Worm (Caenorhabditis elegans) whole organism, L3 larva: ENCODE results near the gene srbc-75.

Experiments
- R02D3.7 ChIP-seq: fragments of 150-350 bp; optimal IDR thresholded peaks from 2 replicates; lab custom pipeline; 2014; ENCODE audit warnings: missing biosample characterization, missing genetic modification characterization
- ZK546.5 ChIP-seq: sonication (generic microtip); optimal IDR thresholded peaks from 2 replicates; lab custom pipeline; 2017; ENCODE audit warnings: missing biosample characterization, missing genetic modification characterization
- ama-1 ChIP-seq: fragments of 150-350 bp; optimal IDR thresholded peaks from 2 replicates; lab custom pipeline; 2018
- ceh-16 ChIP-seq: sonication (generic microtip); optimal IDR thresholded peaks from 2 replicates; lab custom pipeline; 2017; ENCODE audit warnings: missing biosample characterization, missing genetic modification characterization
- ceh-9 ChIP-seq: sonication (generic microtip); optimal IDR thresholded peaks from 2 replicates; lab custom pipeline; 2018; ENCODE audit warnings: missing biosample characterization, missing genetic modification characterization
- daf-12 ChIP-seq: fragments of 150-350 bp; optimal IDR thresholded peaks from 2 replicates; lab custom pipeline; 2014; ENCODE audit warnings: missing biosample characterization, missing genetic modification reagents, missing genetic modification characterization
- egl-27 ChIP-seq: sonication (generic microtip); optimal IDR thresholded peaks from 4 replicates; lab custom pipeline; 2017; ENCODE audit warnings: missing biosample characterization, missing genetic modification reagents, missing genetic modification characterization
- egl-5 ChIP-seq: fragments of 150-350 bp; optimal IDR thresholded peaks from 2 replicates; lab custom pipeline; 2017; ENCODE audit warnings: missing biosample characterization, missing genetic modification reagents, missing genetic modification characterization, inconsistent platforms
- elt-1 ChIP-seq: fragments of 150-350 bp; optimal IDR thresholded peaks from 2 replicates; lab custom pipeline; 2014; ENCODE audit warnings: missing biosample characterization, missing genetic modification characterization
- elt-2 ChIP-seq: sonication (generic microtip); optimal IDR thresholded peaks from 2 replicates; lab custom pipeline; 2016; ENCODE audit warnings: missing genetic modification reagents, mild to moderate bottlenecking, missing genetic modification characterization, missing compliant biosample characterization
- elt-3 ChIP-seq, 3 experiments: fragments of 150-350 bp in 1 of 3; sonication (generic microtip) in 2 of 3; optimal IDR thresholded peaks; 2 replicates in 2 of 3; 4 replicates in 1 of 3; lab custom pipeline; 2014 to 2017; ENCODE audit warnings: missing biosample characterization in 3 of 3, missing genetic modification characterization in 3 of 3
- eor-1 ChIP-seq, 2 experiments: fragments of 150-350 bp; optimal IDR thresholded peaks; 2 replicates each; lab custom pipeline; 2014 to 2018; ENCODE audit warnings: missing biosample characterization in 2 of 2, missing genetic modification characterization in 2 of 2
- fkh-10 ChIP-seq: sonication (generic microtip); optimal IDR thresholded peaks from 2 replicates; lab custom pipeline; 2017; ENCODE audit warnings: missing biosample characterization, missing genetic modification reagents, missing genetic modification characterization
- fkh-2 ChIP-seq: fragments of 150-350 bp; optimal IDR thresholded peaks from 2 replicates; lab custom pipeline; 2014; ENCODE audit warnings: missing biosample characterization, missing genetic modification reagents, missing genetic modification characterization
- hmg-11 ChIP-seq: sonication (generic microtip); optimal IDR thresholded peaks from 2 replicates; lab custom pipeline; 2016; ENCODE audit warnings: missing genetic modification characterization, missing compliant biosample characterization
- jun-1 ChIP-seq: fragments of 150-350 bp; optimal IDR thresholded peaks from 2 replicates; lab custom pipeline; 2014; ENCODE audit warnings: missing biosample characterization, missing genetic modification reagents, missing genetic modification characterization
- lin-15B ChIP-seq: fragments of 150-350 bp; optimal IDR thresholded peaks from 2 replicates; lab custom pipeline; 2014; ENCODE audit warnings: missing biosample characterization, missing genetic modification characterization
- lin-39 ChIP-seq: fragments of 150-350 bp; optimal IDR thresholded peaks from 2 replicates; lab custom pipeline; 2018; ENCODE audit warnings: missing biosample characterization, missing genetic modification reagents, missing genetic modification characterization
- lsy-12 ChIP-seq: sonication (generic microtip); optimal IDR thresholded peaks from 2 replicates; lab custom pipeline; 2016; ENCODE audit warnings: mild to moderate bottlenecking, missing genetic modification characterization, missing compliant biosample characterization
- mdl-1 ChIP-seq: fragments of 150-350 bp; optimal IDR thresholded peaks from 2 replicates; lab custom pipeline; 2014; ENCODE audit warnings: missing biosample characterization, missing genetic modification characterization
- nhr-11 ChIP-seq: fragments of 150-350 bp; optimal IDR thresholded peaks from 2 replicates; lab custom pipeline; 2014; ENCODE audit warnings: missing biosample characterization, missing genetic modification characterization
- nhr-12 ChIP-seq: fragments of 150-350 bp; optimal IDR thresholded peaks from 2 replicates; lab custom pipeline; 2014; ENCODE audit warnings: missing biosample characterization, missing genetic modification characterization
- nhr-23 ChIP-seq: fragments of 150-350 bp; optimal IDR thresholded peaks from 2 replicates; lab custom pipeline; 2014; ENCODE audit warnings: missing biosample characterization, missing genetic modification reagents, missing genetic modification characterization
- nhr-25 ChIP-seq: sonication (generic microtip); optimal IDR thresholded peaks from 2 replicates; lab custom pipeline; 2017; ENCODE audit warnings: missing biosample characterization, missing genetic modification characterization
- nhr-28 ChIP-seq: fragments of 150-350 bp; optimal IDR thresholded peaks from 2 replicates; lab custom pipeline; 2014; ENCODE audit warnings: missing biosample characterization, missing genetic modification characterization
- nhr-43 ChIP-seq: sonication (generic microtip); optimal IDR thresholded peaks from 2 replicates; lab custom pipeline; 2016; ENCODE audit warnings: mild to moderate bottlenecking, missing genetic modification characterization, missing compliant biosample characterization; ENCODE audit not compliant: poor library complexity, severe bottlenecking
- nhr-67 ChIP-seq: fragments of 150-350 bp; optimal IDR thresholded peaks from 2 replicates; lab custom pipeline; 2014; ENCODE audit warnings: missing biosample characterization, missing genetic modification characterization
- nhr-76 ChIP-seq: fragments of 150-350 bp; sonication (generic microtip); optimal IDR thresholded peaks from 5 replicates; lab custom pipeline; 2014; ENCODE audit warnings: missing biosample characterization, missing genetic modification characterization
- nhr-77 ChIP-seq: fragments of 150-350 bp; optimal IDR thresholded peaks from 2 replicates; lab custom pipeline; 2014; ENCODE audit warnings: missing biosample characterization, missing genetic modification characterization
- pha-4 ChIP-seq: fragments of 150-350 bp; optimal IDR thresholded peaks from 2 replicates; lab custom pipeline; 2014; ENCODE audit warnings: missing biosample characterization, missing genetic modification reagents, missing genetic modification characterization
- pqm-1 ChIP-seq: fragments of 150-350 bp; optimal IDR thresholded peaks from 2 replicates; lab custom pipeline; 2017; ENCODE audit warnings: missing biosample characterization, missing genetic modification characterization, inconsistent platforms
- unc-62 ChIP-seq: fragments of 150-350 bp; sonication (generic microtip); optimal IDR thresholded peaks from 4 replicates; lab custom pipeline; 2014; ENCODE audit warnings: missing biosample characterization, missing genetic modification reagents, missing genetic modification characterization
- zag-1 ChIP-seq: fragments of 150-350 bp; optimal IDR thresholded peaks from 2 replicates; lab custom pipeline; 2014; ENCODE audit warnings: missing biosample characterization, missing genetic modification characterization
- ztf-11 ChIP-seq: fragments of 150-350 bp; optimal IDR thresholded peaks from 2 replicates; lab custom pipeline; 2014; ENCODE audit warnings: missing biosample characterization, missing genetic modification characterization

srbc-75 gene

DNA sequence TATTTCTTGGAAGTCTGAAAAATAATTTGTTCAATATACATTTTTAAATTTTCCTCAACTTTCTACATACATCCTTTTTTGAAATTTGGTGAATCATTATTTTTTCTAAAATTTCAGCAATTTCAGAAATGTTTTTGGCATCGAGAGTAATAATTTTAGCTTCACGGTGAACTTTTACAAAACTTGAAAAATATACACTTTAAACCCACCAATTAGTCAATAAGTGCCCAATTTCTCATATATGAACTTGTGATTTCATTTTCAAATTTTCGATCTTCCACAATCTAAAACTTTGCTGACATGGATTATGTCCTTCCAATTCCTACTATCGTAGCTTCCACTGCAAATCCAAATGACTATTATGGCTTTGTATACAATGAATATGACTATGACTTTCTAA lies 30.0 kb upstream of the srbc-75 start, which contains the start of gene srw-24:
srw-24 (plus strand) TSS at position 301 of the 400 bp plus-strand sequence.
- no peak for TF ChIP-seq ama-1 (lab: Kevin White, UChicago)
- no peak for TF ChIP-seq hmg-11
- TF ChIP-seq pqm-1: no peak
- TF ChIP-seq fkh-10: no peak
- no peak for TF ChIP-seq ztf-11

DNA sequence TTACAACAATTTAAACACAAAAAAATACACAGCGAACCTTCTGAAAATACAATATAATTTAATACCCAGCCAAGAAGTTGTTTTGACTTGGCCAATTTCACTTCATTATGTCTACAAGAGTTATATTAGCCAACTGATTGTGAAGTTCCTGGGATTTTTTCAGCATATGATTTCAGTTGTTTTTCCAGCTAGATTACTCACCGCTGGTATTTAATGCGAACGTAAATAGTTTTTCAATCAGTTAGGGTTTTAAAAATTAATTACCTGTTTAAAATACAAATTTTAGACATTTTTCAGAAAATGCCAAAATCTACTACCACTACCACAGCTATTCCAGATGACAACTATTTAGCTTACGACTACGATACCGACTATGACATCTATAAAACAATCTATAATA lies 28.0 kb upstream of the srbc-75 start, which contains the start of gene srw-14:
srw-14 (plus strand) TSS at position 301 of the 400 bp plus-strand sequence.
- TF ChIP-seq mdl-1: no peak
- no peak for TF ChIP-seq elt-2 (tag; lab: Kevin White, UChicago)
- no peak for TF ChIP-seq lsy-12 (tag; lab: Kevin White, UChicago)
- no peak for TF ChIP-seq nhr-77 (tag; lab: Kevin White, UChicago)
- no peak for TF ChIP-seq ZK546.5 (tag; lab: Kevin White, UChicago)
- no peak for TF ChIP-seq elt-1 (tag; lab: Kevin White, UChicago)
- no peak for TF ChIP-seq egl-27 (tag; lab: Kevin White, UChicago)
- TF ChIP-seq nhr-23: no peak
- TF ChIP-seq ceh-9 (tag; lab: Kevin White, UChicago): no peak
- TF ChIP-seq lin-39 (tag; lab: Kevin White, UChicago): no peak
- TF ChIP-seq R02D3.7: no peak
- no peak for TF ChIP-seq nhr-67 (tag; lab: Kevin White, UChicago)
- no peak for TF ChIP-seq egl-5 (tag; lab: Kevin White, UChicago)
- TF ChIP-seq nhr-28 (tag; lab: Kevin White, UChicago): no peak
- TF ChIP-seq pqm-1: no peak
- no peak for TF ChIP-seq jun-1 (tag; lab: Kevin White, UChicago)
- no peak for TF ChIP-seq zag-1 (tag; lab: Kevin White, UChicago)

DNA sequence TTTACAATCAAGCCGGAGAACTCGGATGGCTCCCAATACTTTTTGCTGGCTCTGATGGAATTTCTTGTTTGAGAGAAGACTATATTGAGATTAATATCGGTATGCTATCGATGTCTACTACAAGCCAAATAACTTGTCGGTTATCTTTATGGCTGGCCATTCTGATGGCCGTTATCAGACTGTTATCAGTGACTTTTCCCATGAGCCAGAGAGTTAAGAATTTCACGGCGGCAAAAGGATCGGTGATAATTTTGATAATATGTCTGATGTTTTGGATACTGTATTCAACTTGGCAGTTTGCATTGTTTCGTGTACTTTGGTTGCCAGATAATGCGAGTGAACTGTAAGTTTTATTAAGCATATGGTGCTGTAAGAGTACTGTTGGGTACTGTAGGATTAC lies 27.4 kb upstream of the srbc-75 start:
- no peak for TF ChIP-seq nhr-11 (tag; lab: Kevin White, UChicago)
- TF ChIP-seq elt-2 (tag; lab: Kevin White, UChicago): peak; percentile 56

DNA sequence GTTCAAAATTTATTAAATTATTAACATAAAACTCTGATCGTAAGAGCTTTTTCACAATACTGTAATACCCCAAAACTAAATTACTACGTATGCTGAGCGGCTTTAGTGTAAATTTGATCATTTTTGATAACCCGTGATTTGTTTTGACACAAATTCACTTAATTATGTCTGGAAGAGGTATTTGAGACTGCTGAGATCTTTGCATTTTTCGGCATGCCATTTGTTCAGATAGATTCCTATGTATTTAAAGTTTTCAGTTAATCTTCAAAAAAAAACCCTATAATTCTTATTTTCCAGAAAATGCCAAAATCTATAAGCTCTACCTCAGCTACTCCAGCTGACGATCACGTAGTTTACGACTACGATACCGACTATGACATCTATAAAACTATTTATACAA lies 23.4 kb upstream of the srbc-75 start, which contains the start of gene srw-15:
srw-15 (plus strand) TSS at position 301 of the 400 bp plus-strand sequence.
- TF ChIP-seq zag-1 (tag; lab: Kevin White, UChicago) (no peak), pha-4 (tag; lab: Kevin White, UChicago) (no peak), nhr-43 (tag; lab: Kevin White, UChicago) (no peak), R02D3.7 (no peak), nhr-76 (tag; lab: Kevin White, UChicago) (no peak), mdl-1 (no peak), unc-62 (no peak)

DNA sequence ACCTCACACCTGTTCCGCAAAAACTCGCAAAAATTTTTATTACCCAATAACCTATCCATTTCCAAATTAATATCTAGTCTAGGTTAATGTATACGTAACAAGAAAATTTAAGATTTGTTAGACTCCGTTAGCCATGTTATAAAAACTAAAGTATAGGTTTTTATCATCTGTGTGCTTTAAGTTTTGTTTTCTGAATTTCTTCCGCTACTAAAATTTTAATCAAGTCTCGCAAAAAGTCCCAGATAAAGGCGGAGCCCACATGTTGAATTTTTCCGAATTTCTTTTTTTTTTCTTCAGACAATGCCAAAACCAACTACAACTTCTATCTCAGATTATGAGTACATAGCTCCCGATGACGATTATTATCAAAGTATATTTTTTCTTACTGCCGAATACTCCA lies 21.4 kb upstream of the srbc-75 start, which contains the start of gene srw-13:
srw-13 (plus strand) TSS at position 301 of the 400 bp plus-strand sequence.
- TF ChIP-seq nhr-12 (tag; lab: Kevin White, UChicago) (no peak), elt-3 (tag; optimal IDR thresholded peaks at IDR 0.05; lab: Kevin White, UChicago) (no peak), eor-1 (tag; optimal IDR thresholded peaks at IDR 0.05; lab: Kevin White, UChicago) (no peak), nhr-77 (tag; lab: Kevin White, UChicago) (no peak), daf-12 (tag; lab: Kevin White, UChicago) (no peak), fkh-2 (tag; lab: Kevin White, UChicago) (no peak), nhr-43 (tag; lab: Kevin White, UChicago) (no peak), jun-1 (tag; lab: Kevin White, UChicago) (no peak), ceh-16 (no peak), lsy-12 (tag; lab: Kevin White, UChicago) (no peak), lin-15B (tag; lab: Kevin White, UChicago) (no peak), pqm-1 (no peak), lin-39 (tag; lab: Kevin White, UChicago) (no peak), nhr-25 (no peak), R02D3.7 (no peak)
